Worm (Caenorhabditis elegans) whole organism, L1 larva: Measurements from ENCODE around the gene fbxa-144.

Experiments
- lin-13 ChIP-seq: fragments of 150-350 bp; optimal IDR thresholded peaks from 2 replicates; lab custom pipeline; 2014; ENCODE audit warnings: missing biosample characterization, missing genetic modification reagents, missing genetic modification characterization
- lin-39 ChIP-seq: fragments of 150-350 bp; optimal IDR thresholded peaks from 2 replicates; lab custom pipeline; 2014; ENCODE audit warnings: missing biosample characterization, missing genetic modification reagents, missing genetic modification characterization
- nhr-77 ChIP-seq: fragments of 150-350 bp; optimal IDR thresholded peaks from 2 replicates; lab custom pipeline; 2014; ENCODE audit warnings: missing biosample characterization, missing genetic modification characterization
- rnt-1 ChIP-seq: sonication (generic microtip); optimal IDR thresholded peaks from 2 replicates; lab custom pipeline; 2016; ENCODE audit warnings: mild to moderate bottlenecking, missing genetic modification characterization, moderate library complexity, missing compliant biosample characterization
- unc-62 ChIP-seq: fragments of 150-350 bp; optimal IDR thresholded peaks from 2 replicates; lab custom pipeline; 2014; ENCODE audit warnings: missing biosample characterization, missing genetic modification reagents, missing genetic modification characterization
- xbp-1 ChIP-seq: sonication (generic microtip); optimal IDR thresholded peaks from 2 replicates; lab custom pipeline; 2016; ENCODE audit warnings: missing genetic modification characterization, missing compliant biosample characterization

ce11 chrV:16094862-16095261, 37.7 kb downstream of the fbxa-144 start:
- TF ChIP-seq lin-13 (GFP tag; lab: Kevin White, UChicago) (no peak), nhr-77 (tag; lab: Kevin White, UChicago) (no peak), unc-62 (GFP tag; lab: Kevin White, UChicago) (no peak), lin-39 (tag; lab: Kevin White, UChicago) (no peak), xbp-1 (tag; lab: Kevin White, UChicago) (no peak), rnt-1 (tag; lab: Kevin White, UChicago) (peak; percentile 43)
